Fruit fly (Drosophila melanogaster) whole organism, embryonic: ENCODE data around the gene CG11980.

ENCODE experiments used
- CG11247 ChIP-seq: fragments of 200-800 bp; sonication (Bioruptor generic); IDR thresholded peaks from 2 replicates; pipeline ENCODE4 v1.3.6; 2022; ENCODE audit warnings: missing biosample characterization, missing genetic modification characterization
- CG12071 ChIP-seq: fragments of 200-800 bp; sonication (Bioruptor generic); optimal IDR thresholded peaks from 3 replicates; lab custom pipeline; 2018; ENCODE audit warnings: missing biosample characterization, mild to moderate bottlenecking, missing genetic modification characterization
- CG1529 ChIP-seq: fragments of 200-800 bp; sonication (Bioruptor generic); optimal IDR thresholded peaks from 3 replicates; lab custom pipeline; 2018; ENCODE audit warnings: missing biosample characterization, missing genetic modification characterization
- CG15601 ChIP-seq: fragments of 200-800 bp; sonication (Bioruptor generic); optimal IDR thresholded peaks from 3 replicates; lab custom pipeline; 2019; ENCODE audit warnings: missing biosample characterization, mild to moderate bottlenecking, missing genetic modification characterization, moderate library complexity
- CG17829 ChIP-seq: fragments of 200-800 bp; optimal IDR thresholded peaks from 2 replicates; lab custom pipeline; 2019; ENCODE audit warnings: missing biosample characterization, mild to moderate bottlenecking, missing genetic modification characterization, moderate library complexity
- CG2129 ChIP-seq: fragments of 200-800 bp; sonication (Bioruptor generic); IDR thresholded peaks from 2 replicates; pipeline ENCODE4 v1.3.6; 2022; ENCODE audit warnings: missing biosample characterization, missing genetic modification characterization; ENCODE audit not compliant: partially characterized antibody
- CG2199 ChIP-seq: fragments of 200-800 bp; sonication (Bioruptor generic); IDR thresholded peaks from 3 replicates; pipeline ENCODE4 v1.3.6; 2022; ENCODE audit warnings: missing biosample characterization, missing genetic modification characterization
- CG32772 ChIP-seq: fragments of 200-800 bp; sonication (Bioruptor generic); IDR thresholded peaks from 2 replicates; pipeline ENCODE4 v1.3.6; 2022; ENCODE audit warnings: missing biosample characterization, missing genetic modification characterization
- CG3995 ChIP-seq: fragments of 200-800 bp; sonication (Bioruptor generic); optimal IDR thresholded peaks from 3 replicates; lab custom pipeline; 2016; ENCODE audit warnings: missing biosample characterization, missing genetic modification characterization
- CG4730 ChIP-seq: fragments of 200-800 bp; sonication (Bioruptor generic); IDR thresholded peaks from 2 replicates; pipeline ENCODE4 v1.3.6; 2022; ENCODE audit warnings: missing biosample characterization, missing genetic modification characterization
- CG5953 ChIP-seq: fragments of 200-800 bp; sonication (Bioruptor generic); IDR thresholded peaks from 2 replicates; pipeline ENCODE4 v1.3.6; 2022; ENCODE audit warnings: missing biosample characterization, missing genetic modification characterization
- CG6175 ChIP-seq: fragments of 200-800 bp; sonication (Bioruptor generic); IDR thresholded peaks from 3 replicates; pipeline ENCODE4 v1.3.6; 2022; ENCODE audit warnings: missing biosample characterization, missing genetic modification characterization
- CG7271 ChIP-seq: fragments of 200-800 bp; sonication (Bioruptor generic); optimal IDR thresholded peaks from 2 replicates; lab custom pipeline; 2018; ENCODE audit warnings: missing biosample characterization, mild to moderate bottlenecking, missing genetic modification characterization, moderate library complexity
- CG7372 ChIP-seq: fragments of 200-800 bp; sonication (Bioruptor generic); IDR thresholded peaks from 2 replicates; pipeline ENCODE4 v1.3.6; 2022; ENCODE audit warnings: missing biosample characterization, missing genetic modification characterization
- CG7786 ChIP-seq: fragments of 200-800 bp; sonication (Bioruptor generic); optimal IDR thresholded peaks from 2 replicates; lab custom pipeline; 2016; ENCODE audit warnings: missing biosample characterization, missing genetic modification characterization
- CG8359 ChIP-seq: fragments of 200-800 bp; sonication (Bioruptor generic); optimal IDR thresholded peaks from 2 replicates; lab custom pipeline; 2017; ENCODE audit warnings: missing biosample characterization, mild to moderate bottlenecking, missing genetic modification characterization, borderline replicate concordance
- CG8478 ChIP-seq: fragments of >200 bp; optimal IDR thresholded peaks from 2 replicates; lab custom pipeline; 2018
- CG9797 ChIP-seq: fragments of 200-800 bp; sonication (Bioruptor generic); optimal IDR thresholded peaks from 3 replicates; lab custom pipeline; 2018; ENCODE audit warnings: missing biosample characterization, mild to moderate bottlenecking, missing genetic modification characterization
- CkIIα-i1 ChIP-seq: fragments of 200-800 bp; sonication (Bioruptor generic); IDR thresholded peaks from 2 replicates; pipeline ENCODE4 v1.3.6; 2022; ENCODE audit warnings: missing biosample characterization, missing genetic modification characterization
- Dbx ChIP-seq: fragments of 200-800 bp; sonication (Bioruptor generic); IDR thresholded peaks from 3 replicates; pipeline ENCODE4 v1.3.6; 2022; ENCODE audit warnings: missing biosample characterization, missing genetic modification characterization
- Deaf1 ChIP-seq: fragments of 200-800 bp; optimal IDR thresholded peaks from 3 replicates; lab custom pipeline; 2019; ENCODE audit warnings: missing biosample characterization, mild to moderate bottlenecking, missing genetic modification characterization, moderate library complexity
- Ets65A ChIP-seq: fragments of 200-800 bp; sonication (Bioruptor generic); peaks from one replicate; lab custom pipeline; 2016; ENCODE audit warnings: missing biosample characterization, missing genetic modification characterization
- HLH3B ChIP-seq: fragments of 200-800 bp; sonication (Bioruptor generic); IDR thresholded peaks from 2 replicates; pipeline ENCODE4 v1.3.6; 2022; ENCODE audit warnings: missing biosample characterization, missing genetic modification characterization
- Jarid2 ChIP-seq: fragments of 200-800 bp; sonication (Bioruptor generic); optimal IDR thresholded peaks from 3 replicates; lab custom pipeline; 2017; ENCODE audit warnings: mild to moderate bottlenecking, missing biosample characterization, missing genetic modification reagents, missing genetic modification characterization
- Lhr ChIP-seq: fragments of 200-800 bp; sonication (Bioruptor generic); optimal IDR thresholded peaks from 3 replicates; lab custom pipeline; 2017; ENCODE audit warnings: mild to moderate bottlenecking, missing biosample characterization, missing genetic modification reagents, missing genetic modification characterization
- Med ChIP-seq: fragments of 200-800 bp; sonication (Bioruptor generic); peaks from one replicate; lab custom pipeline; 2016; ENCODE audit warnings: missing biosample characterization, missing genetic modification characterization, mild to moderate bottlenecking, inconsistent platforms, moderate library complexity
- Mrtf ChIP-seq: fragments of 200-800 bp; sonication (Bioruptor generic); IDR thresholded peaks from 3 replicates; pipeline ENCODE4 v1.3.6; 2022; ENCODE audit warnings: missing biosample characterization, missing genetic modification characterization
- Oaz ChIP-seq: fragments of 200-800 bp; sonication (Bioruptor generic); IDR thresholded peaks from 2 replicates; pipeline ENCODE4 v1.3.6; 2022; ENCODE audit warnings: missing biosample characterization, missing genetic modification characterization
- Pdp1 ChIP-seq, 2 experiments: fragments of 200-800 bp; sonication (Bioruptor generic); optimal IDR thresholded peaks; 3 replicates each; lab custom pipeline; 2016; ENCODE audit warnings: missing biosample characterization in 2 of 2, missing genetic modification characterization in 2 of 2, mild to moderate bottlenecking in 1 of 2, moderate library complexity in 1 of 2
- Ravus ChIP-seq: fragments of 200-800 bp; sonication (Bioruptor generic); IDR thresholded peaks from 2 replicates; pipeline ENCODE4 v1.3.6; 2022; ENCODE audit warnings: missing biosample characterization, missing genetic modification characterization
- Xbp1 ChIP-seq: fragments of 200-800 bp; sonication (Bioruptor generic); optimal IDR thresholded peaks from 3 replicates; lab custom pipeline; 2016; ENCODE audit warnings: missing biosample characterization, mild to moderate bottlenecking, missing genetic modification characterization
- abd-A ChIP-seq: fragments of 200-800 bp; sonication (Bioruptor generic); optimal IDR thresholded peaks from 3 replicates; lab custom pipeline; 2019; ENCODE audit warnings: missing biosample characterization, mild to moderate bottlenecking, missing genetic modification characterization, moderate library complexity
- ac ChIP-seq: fragments of 200-800 bp; sonication (Bioruptor generic); optimal IDR thresholded peaks from 3 replicates; lab custom pipeline; 2017; ENCODE audit warnings: missing biosample characterization, mild to moderate bottlenecking, missing genetic modification characterization
- btn ChIP-seq: fragments of 200-800 bp; sonication (Bioruptor generic); optimal IDR thresholded peaks from 2 replicates; lab custom pipeline; 2016; ENCODE audit warnings: missing biosample characterization, missing genetic modification characterization
- cato ChIP-seq: fragments of 200-800 bp; sonication (Bioruptor generic); optimal IDR thresholded peaks from 2 replicates; lab custom pipeline; 2016; ENCODE audit warnings: missing biosample characterization, missing genetic modification characterization, borderline replicate concordance
- disco-r ChIP-seq: fragments of 200-800 bp; sonication (Bioruptor generic); optimal IDR thresholded peaks from 2 replicates; lab custom pipeline; 2016; ENCODE audit warnings: missing biosample characterization, missing genetic modification characterization
- grn ChIP-seq: fragments of 200-800 bp; sonication (Bioruptor generic); optimal IDR thresholded peaks from 3 replicates; lab custom pipeline; 2017; ENCODE audit warnings: missing biosample characterization, missing genetic modification characterization
- hbn ChIP-seq: fragments of 200-800 bp; sonication (Bioruptor generic); IDR thresholded peaks from 2 replicates; pipeline ENCODE4 v1.3.6; 2022; ENCODE audit warnings: missing biosample characterization, missing genetic modification characterization; ENCODE audit not compliant: partially characterized antibody
- hkb ChIP-seq, 2 experiments: fragments of 200-800 bp in 1 of 2; fragments of >200 bp in 1 of 2; sonication (Bioruptor generic) in 1 of 2; IDR thresholded peaks in 1 of 2; optimal IDR thresholded peaks in 1 of 2; 2 replicates each; pipeline versions ENCODE4 v1.3.6 to Lab custom; 2017 to 2022; ENCODE audit warnings: missing biosample characterization in 1 of 2, missing genetic modification characterization in 1 of 2
- kah ChIP-seq: fragments of 200-800 bp; sonication (Bioruptor generic); optimal IDR thresholded peaks from 2 replicates; lab custom pipeline; 2018; ENCODE audit warnings: missing biosample characterization, mild to moderate bottlenecking, missing genetic modification characterization
- ken ChIP-seq: fragments of 200-800 bp; sonication (Bioruptor generic); IDR thresholded peaks from 3 replicates; pipeline ENCODE4 v1.3.6; 2022; ENCODE audit warnings: missing biosample characterization, missing genetic modification characterization
- kni ChIP-seq: fragments of 200-800 bp; sonication (Bioruptor generic); optimal IDR thresholded peaks from 3 replicates; lab custom pipeline; 2017; ENCODE audit warnings: mild to moderate bottlenecking, missing biosample characterization, missing genetic modification reagents, missing genetic modification characterization
- repo ChIP-seq: fragments of 200-800 bp; sonication (Bioruptor generic); optimal IDR thresholded peaks from 2 replicates; lab custom pipeline; 2016; ENCODE audit warnings: missing biosample characterization, missing genetic modification characterization
- ro ChIP-seq: fragments of 200-800 bp; sonication (Bioruptor generic); IDR thresholded peaks from 2 replicates; pipeline ENCODE4 v1.3.6; 2022; ENCODE audit warnings: missing biosample characterization, missing genetic modification characterization
- sens ChIP-seq: fragments of 200-800 bp; sonication (Bioruptor generic); peaks from one replicate; lab custom pipeline; 2016; ENCODE audit warnings: missing biosample characterization, missing genetic modification characterization
- sr ChIP-seq: fragments of 200-800 bp; sonication (Bioruptor generic); IDR thresholded peaks from 3 replicates; pipeline ENCODE4 v1.3.6; 2022; ENCODE audit warnings: missing biosample characterization, missing genetic modification characterization
- z ChIP-seq: fragments of 200-800 bp; sonication (Bioruptor generic); IDR thresholded peaks from 3 replicates; pipeline ENCODE4 v1.3.6; 2022; ENCODE audit warnings: missing biosample characterization, missing genetic modification characterization

The CG11980 gene

dm6 chr3R:8962860-8963755, 40.7 kb upstream of the CG11980 start, which contains the start of gene ich (continued):
- no peak for TF ChIP-seq hkb (optimal IDR thresholded peaks at IDR 0.05; lab: Kevin White, UChicago)
- TF ChIP-seq hkb (GFP tag; IDR thresholded peaks at IDR 0.05; lab: Robert Waterston, UW): no peak
- TF ChIP-seq CG8359 (GFP tag; lab: Kevin White, UChicago): no peak
- TF ChIP-seq CG32772 (GFP tag; lab: Robert Waterston, UW): no peak
- no peak for TF ChIP-seq CG15601 (tag; lab: Kevin White, UChicago)
- peak; percentile 63 for TF ChIP-seq grn
- peak; percentile 10 for TF ChIP-seq CG17829
- no peak for TF ChIP-seq ro (GFP tag; lab: Robert Waterston, UW)
- TF ChIP-seq Xbp1 (GFP tag; lab: Kevin White, UChicago): no peak
- TF ChIP-seq sr (GFP tag; lab: Robert Waterston, UW): no peak
- peak; percentile 83 for TF ChIP-seq Deaf1
- TF ChIP-seq CG7271 (tag; lab: Kevin White, UChicago): no peak
- TF ChIP-seq CG1529 (GFP tag; lab: Kevin White, UChicago): no peak
- no peak for TF ChIP-seq Dbx (GFP tag; lab: Robert Waterston, UW)
- TF ChIP-seq ken (GFP tag; lab: Robert Waterston, UW): 0 out of 3 replicates have a peak, but pooled peaks have one; percentile 6
- TF ChIP-seq hbn: no peak
- TF ChIP-seq kah: no peak
- no peak for TF ChIP-seq sens
- no peak for TF ChIP-seq disco-r (GFP tag; lab: Kevin White, UChicago)
- no peak for TF ChIP-seq Ravus (GFP tag; lab: Robert Waterston, UW)
- TF ChIP-seq ac (GFP tag; lab: Kevin White, UChicago): peak; percentile 6
- TF ChIP-seq z (GFP tag; lab: Robert Waterston, UW): no peak
- no peak for TF ChIP-seq abd-A (tag; lab: Kevin White, UChicago)
- TF ChIP-seq Med (GFP tag; lab: Kevin White, UChicago): no peak
- no peak for TF ChIP-seq CG9797 (GFP tag; lab: Kevin White, UChicago)
- no peak for TF ChIP-seq CG8478
- no peak for TF ChIP-seq CG12071 (GFP tag; lab: Kevin White, UChicago)
- TF ChIP-seq btn (GFP tag; lab: Kevin White, UChicago): no peak
- no peak for TF ChIP-seq repo
- no peak for TF ChIP-seq CG6175 (GFP tag; lab: Robert Waterston, UW)
- TF ChIP-seq CG2199 (GFP tag; lab: Robert Waterston, UW): peak; percentile 77; the same call in 1 of the 3 replicates
- TF ChIP-seq CkIIα-i1 (GFP tag; lab: Robert Waterston, UW): no peak
- TF ChIP-seq CG5953 (GFP tag; lab: Robert Waterston, UW): no peak
- TF ChIP-seq CG2129: no peak
- TF ChIP-seq Ets65A (GFP tag; lab: Kevin White, UChicago): no peak
- no peak for TF ChIP-seq CG7786 (GFP tag; lab: Kevin White, UChicago)
- no peak for TF ChIP-seq cato (GFP tag; lab: Kevin White, UChicago)
- TF ChIP-seq Pdp1 (GFP tag; optimal IDR thresholded peaks at IDR 0.05; lab: Kevin White, UChicago): no peak
- no peak for TF ChIP-seq HLH3B (GFP tag; lab: Robert Waterston, UW)
- no peak for TF ChIP-seq CG7372 (GFP tag; lab: Robert Waterston, UW)
- no peak for TF ChIP-seq CG11247 (GFP tag; lab: Robert Waterston, UW)
- no peak for TF ChIP-seq CG4730 (GFP tag; lab: Robert Waterston, UW)
- TF ChIP-seq Lhr (GFP tag; lab: Kevin White, UChicago): no peak
- TF ChIP-seq Jarid2 (GFP tag; lab: Kevin White, UChicago): peak; percentile 87
- peak; percentile 34 for TF ChIP-seq kni
- no peak for TF ChIP-seq Oaz
- no peak for TF ChIP-seq CG3995 (GFP tag; lab: Kevin White, UChicago)
- TF ChIP-seq Mrtf (GFP tag; lab: Robert Waterston, UW): no peak
- TF ChIP-seq, all 482 proteins: peak for 28
